Fruit fly (Drosophila melanogaster): Measurements from ENCODE around the gene CG3708.

CG3708 gene

dm6 chrX:900725-901345 lies 29.1 kb downstream of the CG3708 start (continued):
- no peak for TF ChIP-seq D (optimal IDR thresholded peaks at IDR 0.05)
- peak; percentile 51 for TF ChIP-seq D (GFP tag; optimal IDR thresholded peaks at IDR 0.05)
- no peak for TF ChIP-seq inv (GFP tag; IDR thresholded peaks at IDR 0.05; ENCODE audit: partially characterized antibody)
- TF ChIP-seq br (optimal IDR thresholded peaks at IDR 0.05), result no peak
- TF ChIP-seq psq (GFP tag; optimal IDR thresholded peaks at IDR 0.05), result peak; percentile 13
- TF ChIP-seq sima (GFP tag; optimal IDR thresholded peaks at IDR 0.05), result no peak
- peak; percentile 75 for TF ChIP-seq Abd-B (GFP tag; optimal IDR thresholded peaks at IDR 0.05)
- TF ChIP-seq Spps (tag; optimal IDR thresholded peaks at IDR 0.05), result peak; percentile 11
- peak; percentile 89 for TF ChIP-seq ind (GFP tag; optimal IDR thresholded peaks at IDR 0.05)
- 0 out of 4 replicates have a peak, but pooled peaks have one; percentile 52 for TF ChIP-seq chinmo (GFP tag; IDR thresholded peaks at IDR 0.05; ENCODE audit: partially characterized antibody)
- no peak for TF ChIP-seq mld (GFP tag; IDR thresholded peaks at IDR 0.05; ENCODE audit: partially characterized antibody)
- peak; percentile 68 for TF ChIP-seq CG13624 (GFP tag; optimal IDR thresholded peaks at IDR 0.05)
- TF ChIP-seq wdn (GFP tag; IDR thresholded peaks at IDR 0.05), result peak; percentile 33; the same call in 1 of the 2 replicates
- no peak for TF ChIP-seq pfk (GFP tag; optimal IDR thresholded peaks at IDR 0.05)
- TF ChIP-seq eve (GFP tag; optimal IDR thresholded peaks at IDR 0.05), result peak in 1 of 2 experiments; percentile 94
- no peak for TF ChIP-seq ab (GFP tag; optimal IDR thresholded peaks at IDR 0.05)
- TF ChIP-seq lola (GFP tag; optimal IDR thresholded peaks at IDR 0.05), result peak in 1 of 3 experiments; percentile 53
- TF ChIP-seq pho (GFP tag; optimal IDR thresholded peaks at IDR 0.05), result peak; percentile 60
- peak; percentile 30 for TF ChIP-seq B-H2 (GFP tag; optimal IDR thresholded peaks at IDR 0.05)
- TF ChIP-seq CG10366 (GFP tag; IDR thresholded peaks at IDR 0.05), result peak; percentile 75
- peak; percentile 74 for TF ChIP-seq HmgZ (tag; optimal IDR thresholded peaks at IDR 0.05)
- TF ChIP-seq Bdp1 (GFP tag; optimal IDR thresholded peaks at IDR 0.05), result peak; percentile 60
- no peak for TF ChIP-seq Hr39 (optimal IDR thresholded peaks at IDR 0.05)
- peak; percentile 69 for TF ChIP-seq CG9876 (GFP tag; optimal IDR thresholded peaks at IDR 0.05)
- peak; percentile 52; the same call in 1 of the 3 replicates for TF ChIP-seq ase (GFP tag; IDR thresholded peaks at IDR 0.05)
- peak; percentile 62 for TF ChIP-seq CG18619 (GFP tag; optimal IDR thresholded peaks at IDR 0.05)
- peak; percentile 45 for TF ChIP-seq Asciz (GFP tag; optimal IDR thresholded peaks at IDR 0.05)
- TF ChIP-seq knrl (GFP tag; IDR thresholded peaks at IDR 0.05; ENCODE audit: partially characterized antibody), result no peak
- peak; percentile 66 for TF ChIP-seq en (GFP tag; optimal IDR thresholded peaks at IDR 0.05)
- peak; percentile 83 for TF ChIP-seq CG30403 (GFP tag; optimal IDR thresholded peaks at IDR 0.05)
- TF ChIP-seq Dip2 (GFP tag; IDR thresholded peaks at IDR 0.05), result no peak
- TF ChIP-seq H2.0 (GFP tag; IDR thresholded peaks at IDR 0.05), result peak; percentile 83
- no peak for TF ChIP-seq hth (optimal IDR thresholded peaks at IDR 0.05)
- TF ChIP-seq twi (tag; optimal IDR thresholded peaks at IDR 0.05), result peak; percentile 33
- TF ChIP-seq CG10274 (GFP tag; optimal IDR thresholded peaks at IDR 0.05), result peak; percentile 18
- TF ChIP-seq Lim3 (GFP tag; IDR thresholded peaks at IDR 0.05), result peak; percentile 43; the same call in 1 of the 2 replicates
- TF ChIP-seq sens (GFP tag), result peak; percentile 97
- TF ChIP-seq kah (GFP tag; optimal IDR thresholded peaks at IDR 0.05), result peak; percentile 44
- TF ChIP-seq vfl (GFP tag; optimal IDR thresholded peaks at IDR 0.05), result peak; percentile 45
- no peak for TF ChIP-seq CG10431 (GFP tag; optimal IDR thresholded peaks at IDR 0.05)
- peak; percentile 45 for TF ChIP-seq CG9437 (GFP tag; optimal IDR thresholded peaks at IDR 0.05)
- TF ChIP-seq NFAT (GFP tag; IDR thresholded peaks at IDR 0.05), result peak; percentile 70
- peak; percentile 80 for TF ChIP-seq CG14014 (GFP tag; IDR thresholded peaks at IDR 0.05)
- TF ChIP-seq CG3726 (GFP tag; IDR thresholded peaks at IDR 0.05), result peak; percentile 58; the same call in 1 of the 3 replicates
- peak; percentile 54 for TF ChIP-seq CG4707 (GFP tag; optimal IDR thresholded peaks at IDR 0.05)
- TF ChIP-seq pzg (GFP tag; optimal IDR thresholded peaks at IDR 0.05), result no peak
- no peak for TF ChIP-seq cas (GFP tag; IDR thresholded peaks at IDR 0.05)
- peak; percentile 52; the same call in 1 of the 2 replicates for TF ChIP-seq al (GFP tag; IDR thresholded peaks at IDR 0.05)
- TF ChIP-seq gro (GFP tag; optimal IDR thresholded peaks at IDR 0.05), result peak; percentile 78
- peak; percentile 52 for TF ChIP-seq Gsc (GFP tag; IDR thresholded peaks at IDR 0.05)
- peak; percentile 59 for TF ChIP-seq CG9215 (GFP tag; IDR thresholded peaks at IDR 0.05)
- TF ChIP-seq Hsf (GFP tag; optimal IDR thresholded peaks at IDR 0.05), result peak; percentile 80
